Fruit fly (Drosophila melanogaster) whole organism, embryonic: Measurements from ENCODE around the gene CG6465.

Experiments
- Abd-B ChIP-seq: fragments of 200-800 bp; sonication (Bioruptor generic); optimal IDR thresholded peaks from 2 replicates; lab custom pipeline; 2018; ENCODE audit warnings: missing biosample characterization, mild to moderate bottlenecking, missing genetic modification characterization, moderate library complexity
- Bteb2 ChIP-seq: fragments of 200-800 bp; sonication (Bioruptor generic); optimal IDR thresholded peaks from 2 replicates; lab custom pipeline; 2016; ENCODE audit warnings: missing biosample characterization, missing genetic modification characterization
- C15 ChIP-seq: fragments of 200-800 bp; sonication (Bioruptor generic); IDR thresholded peaks from 3 replicates; pipeline ENCODE4 v1.3.6; 2022; ENCODE audit warnings: missing biosample characterization, missing genetic modification characterization
- CG10979 ChIP-seq: fragments of 200-800 bp; sonication (Bioruptor generic); optimal IDR thresholded peaks from 2 replicates; lab custom pipeline; 2018; ENCODE audit warnings: missing biosample characterization, mild to moderate bottlenecking, missing genetic modification characterization, moderate library complexity
- CG11560 ChIP-seq: fragments of 200-800 bp; sonication (Bioruptor generic); IDR thresholded peaks from 3 replicates; pipeline ENCODE4 v1.3.6; 2022; ENCODE audit warnings: missing biosample characterization, missing genetic modification characterization
- CG13424 ChIP-seq: fragments of 200-800 bp; sonication (Bioruptor generic); optimal IDR thresholded peaks from 2 replicates; lab custom pipeline; 2019; ENCODE audit warnings: missing biosample characterization, mild to moderate bottlenecking, missing genetic modification characterization, moderate library complexity
- CG1603 ChIP-seq: fragments of 200-800 bp; sonication (Bioruptor generic); optimal IDR thresholded peaks from 2 replicates; lab custom pipeline; 2019; ENCODE audit warnings: missing biosample characterization, mild to moderate bottlenecking, missing genetic modification characterization, moderate library complexity
- CG1792 ChIP-seq: fragments of 200-800 bp; sonication (Bioruptor generic); optimal IDR thresholded peaks from 2 replicates; lab custom pipeline; 2016; ENCODE audit warnings: missing biosample characterization, missing genetic modification characterization
- CG18619 ChIP-seq: fragments of 200-800 bp; sonication (Bioruptor generic); optimal IDR thresholded peaks from 3 replicates; lab custom pipeline; 2017; ENCODE audit warnings: missing biosample characterization, mild to moderate bottlenecking, missing genetic modification characterization
- CG2129 ChIP-seq: fragments of 200-800 bp; sonication (Bioruptor generic); IDR thresholded peaks from 2 replicates; pipeline ENCODE4 v1.3.6; 2022; ENCODE audit warnings: missing biosample characterization, missing genetic modification characterization; ENCODE audit not compliant: partially characterized antibody
- CG31388 ChIP-seq: fragments of 200-800 bp; sonication (Bioruptor generic); optimal IDR thresholded peaks from 2 replicates; lab custom pipeline; 2016; ENCODE audit warnings: missing biosample characterization, missing genetic modification characterization
- CG31441 ChIP-seq: fragments of 200-800 bp; sonication (Bioruptor generic); IDR thresholded peaks from 2 replicates; pipeline ENCODE4 v1.3.6; 2022; ENCODE audit warnings: missing biosample characterization, missing genetic modification characterization
- CG3726 ChIP-seq: fragments of 200-800 bp; sonication (Bioruptor generic); IDR thresholded peaks from 3 replicates; pipeline ENCODE4, ENCODE4 v1.3.6; 2022; ENCODE audit warnings: missing biosample characterization, missing genetic modification characterization
- CG4328 ChIP-seq: fragments of 200-800 bp; sonication (Bioruptor generic); optimal IDR thresholded peaks from 3 replicates; lab custom pipeline; 2017; ENCODE audit warnings: missing biosample characterization, missing genetic modification reagents, missing genetic modification characterization
- CG4820 ChIP-seq: fragments of 200-800 bp; sonication (Bioruptor generic); optimal IDR thresholded peaks from 3 replicates; lab custom pipeline; 2016; ENCODE audit warnings: missing biosample characterization, missing genetic modification characterization
- CG6854 ChIP-seq: fragments of 200-800 bp; sonication (Bioruptor generic); optimal IDR thresholded peaks from 3 replicates; lab custom pipeline; 2017; ENCODE audit warnings: missing biosample characterization, mild to moderate bottlenecking, missing genetic modification characterization
- CG9609 ChIP-seq: fragments of 200-800 bp; sonication (Bioruptor generic); optimal IDR thresholded peaks from 3 replicates; lab custom pipeline; 2016; ENCODE audit warnings: missing biosample characterization, missing genetic modification characterization
- CrebB ChIP-seq: fragments of 200-800 bp; sonication (Bioruptor generic); optimal IDR thresholded peaks from 3 replicates; lab custom pipeline; 2018; ENCODE audit warnings: missing biosample characterization, mild to moderate bottlenecking, missing genetic modification characterization
- Dek ChIP-seq: fragments of 200-800 bp; sonication (Bioruptor generic); optimal IDR thresholded peaks from 3 replicates; lab custom pipeline; 2019; ENCODE audit warnings: missing biosample characterization, mild to moderate bottlenecking, missing genetic modification characterization, moderate library complexity
- Hey ChIP-seq: fragments of 200-800 bp; sonication (Bioruptor generic); optimal IDR thresholded peaks from 3 replicates; lab custom pipeline; 2018; ENCODE audit warnings: missing biosample characterization, mild to moderate bottlenecking, missing genetic modification characterization
- HmgD ChIP-seq: fragments of 200-800 bp; sonication (Bioruptor generic); optimal IDR thresholded peaks from 3 replicates; lab custom pipeline; 2016; ENCODE audit warnings: missing biosample characterization, missing genetic modification characterization
- Kr ChIP-seq: fragments of 200-800 bp; sonication (Bioruptor generic); optimal IDR thresholded peaks from 2 replicates; lab custom pipeline; 2017; ENCODE audit warnings: missing biosample characterization, mild to moderate bottlenecking, missing genetic modification characterization
- MBD-R2 ChIP-seq: fragments of 200-800 bp; sonication (Bioruptor generic); IDR thresholded peaks from 2 replicates; pipeline ENCODE4 v1.3.6; 2022; ENCODE audit warnings: missing biosample characterization, missing genetic modification characterization
- Meics ChIP-seq: fragments of 200-800 bp; sonication (Bioruptor generic); optimal IDR thresholded peaks from 2 replicates; lab custom pipeline; 2017; ENCODE audit warnings: missing biosample characterization, mild to moderate bottlenecking, missing genetic modification characterization
- Oli ChIP-seq: fragments of 200-800 bp; sonication (Bioruptor generic); optimal IDR thresholded peaks from 2 replicates; lab custom pipeline; 2018; ENCODE audit warnings: missing biosample characterization, mild to moderate bottlenecking, missing genetic modification characterization, moderate library complexity
- Optix ChIP-seq: fragments of 200-800 bp; sonication (Bioruptor generic); IDR thresholded peaks from 3 replicates; pipeline ENCODE4 v1.3.6; 2022; ENCODE audit warnings: missing biosample characterization, missing genetic modification characterization
- PHDP ChIP-seq: fragments of 200-800 bp; sonication (Bioruptor generic); optimal IDR thresholded peaks from 3 replicates; lab custom pipeline; 2018; ENCODE audit warnings: missing biosample characterization, mild to moderate bottlenecking, missing genetic modification characterization, moderate library complexity
- Sox102F ChIP-seq: fragments of 200-800 bp; sonication (Bioruptor generic); optimal IDR thresholded peaks from 2 replicates; lab custom pipeline; 2018; ENCODE audit warnings: missing biosample characterization, mild to moderate bottlenecking, missing genetic modification characterization, moderate library complexity
- Tbp ChIP-seq: fragments of >200 bp; optimal IDR thresholded peaks from 2 replicates; lab custom pipeline; 2018; ENCODE audit warnings: missing biosample characterization, missing genetic modification characterization
- YL-1 ChIP-seq: fragments of 200-800 bp; sonication (Bioruptor generic); optimal IDR thresholded peaks from 3 replicates; lab custom pipeline; 2017; ENCODE audit warnings: missing biosample characterization, mild to moderate bottlenecking, missing genetic modification characterization
- bab2 ChIP-seq: fragments of 200-800 bp; sonication (Bioruptor generic); optimal IDR thresholded peaks from 2 replicates; lab custom pipeline; 2016; ENCODE audit warnings: missing biosample characterization, missing genetic modification characterization
- chn ChIP-seq: fragments of 200-800 bp; sonication (Bioruptor generic); optimal IDR thresholded peaks from 2 replicates; lab custom pipeline; 2016; ENCODE audit warnings: missing biosample characterization, missing genetic modification characterization
- corto ChIP-seq: fragments of 200-800 bp; sonication (Bioruptor generic); optimal IDR thresholded peaks from 2 replicates; lab custom pipeline; 2016; ENCODE audit warnings: missing biosample characterization, mild to moderate bottlenecking, missing genetic modification characterization, moderate library complexity
- eyg ChIP-seq: fragments of 200-800 bp; sonication (Bioruptor generic); optimal IDR thresholded peaks from 3 replicates; lab custom pipeline; 2016; ENCODE audit warnings: missing biosample characterization, missing genetic modification characterization
- fd64A ChIP-seq: fragments of 200-800 bp; sonication (Bioruptor generic); optimal IDR thresholded peaks from 3 replicates; lab custom pipeline; 2018; ENCODE audit warnings: missing biosample characterization, mild to moderate bottlenecking, missing genetic modification characterization
- ftz-f1 ChIP-seq: fragments of 200-800 bp; sonication (Bioruptor generic); optimal IDR thresholded peaks from 2 replicates; lab custom pipeline; 2016; ENCODE audit warnings: missing biosample characterization, missing genetic modification characterization
- gcm2 ChIP-seq: fragments of 200-800 bp; sonication (Bioruptor generic); optimal IDR thresholded peaks from 2 replicates; lab custom pipeline; 2016; ENCODE audit warnings: missing biosample characterization, missing genetic modification characterization
- grau ChIP-seq: fragments of 200-800 bp; optimal IDR thresholded peaks from 3 replicates; lab custom pipeline; 2019; ENCODE audit warnings: missing biosample characterization, mild to moderate bottlenecking, missing genetic modification characterization, moderate library complexity
- hkb ChIP-seq, 2 experiments: fragments of 200-800 bp in 1 of 2; fragments of >200 bp in 1 of 2; sonication (Bioruptor generic) in 1 of 2; IDR thresholded peaks in 1 of 2; optimal IDR thresholded peaks in 1 of 2; 2 replicates each; pipeline versions ENCODE4 v1.3.6 to Lab custom; 2017 to 2022; ENCODE audit warnings: missing biosample characterization in 1 of 2, missing genetic modification characterization in 1 of 2
- inv ChIP-seq: fragments of 200-800 bp; sonication (Bioruptor generic); IDR thresholded peaks from 2 replicates; pipeline ENCODE4 v1.3.6; 2022; ENCODE audit warnings: missing biosample characterization, missing genetic modification characterization; ENCODE audit not compliant: partially characterized antibody
- jigr1 ChIP-seq: fragments of 200-800 bp; sonication (Bioruptor generic); IDR thresholded peaks from 3 replicates; pipeline ENCODE4 v1.3.6; 2022; ENCODE audit warnings: missing biosample characterization, missing genetic modification characterization
- jing ChIP-seq: fragments of 200-800 bp; sonication (Bioruptor generic); optimal IDR thresholded peaks from 2 replicates; lab custom pipeline; 2018; ENCODE audit warnings: missing biosample characterization, mild to moderate bottlenecking, missing genetic modification characterization
- lmd ChIP-seq: fragments of 200-800 bp; sonication (Bioruptor generic); IDR thresholded peaks from 2 replicates; pipeline ENCODE4 v1.3.6; 2022; ENCODE audit warnings: missing biosample characterization, missing genetic modification characterization
- oc ChIP-seq: fragments of 200-800 bp; sonication (Bioruptor generic); optimal IDR thresholded peaks from 2 replicates; lab custom pipeline; 2018; ENCODE audit warnings: missing biosample characterization, mild to moderate bottlenecking, missing genetic modification characterization, moderate library complexity
- pan ChIP-seq, 4 experiments: fragments of >200 bp in 3 of 4; fragments of 200-800 bp in 1 of 4; sonication (Bioruptor generic) in 1 of 4; optimal IDR thresholded peaks in 3 of 4; IDR thresholded peaks in 1 of 4; 2 replicates each; pipeline versions ENCODE4 v1.3.6 to Lab custom; 2017 to 2022; ENCODE audit warnings: missing biosample characterization in 2 of 4, missing genetic modification characterization in 2 of 4, mixed read lengths in 1 of 4
- sens ChIP-seq: fragments of 200-800 bp; sonication (Bioruptor generic); peaks from one replicate; lab custom pipeline; 2016; ENCODE audit warnings: missing biosample characterization, missing genetic modification characterization
- shn ChIP-seq: fragments of 200-800 bp; sonication (Bioruptor generic); optimal IDR thresholded peaks from 3 replicates; lab custom pipeline; 2016; ENCODE audit warnings: missing biosample characterization, missing genetic modification characterization
- sob ChIP-seq: fragments of 200-800 bp; sonication (Bioruptor generic); IDR thresholded peaks from 2 replicates; pipeline ENCODE4 v1.3.6; 2022; ENCODE audit warnings: missing biosample characterization, missing genetic modification characterization
- tna ChIP-seq: fragments of 200-800 bp; sonication (Bioruptor generic); IDR thresholded peaks from 2 replicates; pipeline ENCODE4 v1.3.6; 2022; ENCODE audit warnings: missing biosample characterization, missing genetic modification characterization; ENCODE audit not compliant: partially characterized antibody
- twi ChIP-seq: fragments of 200-800 bp; optimal IDR thresholded peaks from 2 replicates; lab custom pipeline; 2019; ENCODE audit warnings: missing biosample characterization, mild to moderate bottlenecking, missing genetic modification characterization, moderate library complexity

Gene CG6465

dm6 chr3R:10664942-10665341, 12.1 kb downstream of the CG6465 start (continued):
- TF ChIP-seq chn (GFP tag; lab: Kevin White, UChicago) (peak; percentile 67), twi (peak; percentile 41), tna (GFP tag; lab: Robert Waterston, UW) (no peak), CG9609 (GFP tag; lab: Kevin White, UChicago) (no peak), jing (GFP tag; lab: Kevin White, UChicago) (peak; percentile 81), CG13424 (tag; lab: Kevin White, UChicago) (peak; percentile 58), gcm2 (GFP tag; lab: Kevin White, UChicago) (peak; percentile 11), sob (GFP tag; lab: Robert Waterston, UW) (peak; percentile 63), oc (tag; lab: Kevin White, UChicago) (peak; percentile 74), CrebB (tag; lab: Kevin White, UChicago) (peak; percentile 3), Tbp (GFP tag; lab: Kevin White, UChicago) (no peak), pan (optimal IDR thresholded peaks at IDR 0.05; lab: Kevin White, UChicago) (no peak), pan (GFP tag; optimal IDR thresholded peaks at IDR 0.05 in 1 of 2, IDR thresholded peaks at IDR 0.05 in 1 of 2) (peak in 1 of 2 experiments; percentile 73), Oli (tag; lab: Kevin White, UChicago) (peak; percentile 30), CG10979 (tag; lab: Kevin White, UChicago) (peak; percentile 68), CG11560 (tag; lab: Robert Waterston, UW) (no peak), inv (GFP tag; lab: Robert Waterston, UW) (no peak), Abd-B (GFP tag; lab: Kevin White, UChicago) (no peak), Optix (peak; percentile 61; the same call in 2 of the 3 replicates), sens (GFP tag; lab: Kevin White, UChicago) (peak; percentile 91), CG6854 (GFP tag; lab: Kevin White, UChicago) (peak; percentile 42), CG4328 (GFP tag; lab: Kevin White, UChicago) (no peak), Dek (tag; lab: Kevin White, UChicago) (no peak), shn (GFP tag; lab: Kevin White, UChicago) (peak; percentile 40), jigr1 (no peak), PHDP (tag; lab: Kevin White, UChicago) (peak; percentile 48), hkb (optimal IDR thresholded peaks at IDR 0.05; lab: Kevin White, UChicago) (no peak), hkb (GFP tag; IDR thresholded peaks at IDR 0.05; lab: Robert Waterston, UW) (peak; percentile 72), MBD-R2 (GFP tag; lab: Robert Waterston, UW) (no peak; the same call in 1 of the 2 replicates), HmgD (peak; percentile 37), eyg (peak; percentile 15), CG31441 (GFP tag; lab: Robert Waterston, UW) (peak; percentile 60), lmd (GFP tag; lab: Robert Waterston, UW) (no peak), grau (tag; lab: Kevin White, UChicago) (peak; percentile 47), corto (no peak), bab2 (GFP tag; lab: Kevin White, UChicago) (no peak), fd64A (GFP tag; lab: Kevin White, UChicago) (peak; percentile 56), CG4820 (GFP tag; lab: Kevin White, UChicago) (peak; percentile 20), CG3726 (no peak), Kr (GFP tag; lab: Kevin White, UChicago) (no peak), ftz-f1 (GFP tag; lab: Kevin White, UChicago) (no peak), Sox102F (GFP tag; lab: Kevin White, UChicago) (peak; percentile 33), CG2129 (GFP tag; lab: Robert Waterston, UW) (no peak), Meics (GFP tag; lab: Kevin White, UChicago) (peak; percentile 58), YL-1 (peak; percentile 10), CG1792 (GFP tag; lab: Kevin White, UChicago) (no peak), C15 (GFP tag; lab: Robert Waterston, UW) (no peak), Hey (no peak), Bteb2 (GFP tag; lab: Kevin White, UChicago) (no peak), CG31388 (GFP tag; lab: Kevin White, UChicago) (no peak), CG18619 (peak; percentile 25), CG1603 (tag; lab: Kevin White, UChicago) (peak; percentile 72)
